Worm (Caenorhabditis elegans) whole organism, early embryonic: ENCODE results near the gene Y24D9B.1.

Source experiments
- F13C5.2 ChIP-seq: sonication (generic microtip); optimal IDR thresholded peaks from 2 replicates; lab custom pipeline; 2017; ENCODE audit warnings: mild to moderate bottlenecking, missing genetic modification characterization, inconsistent platforms, missing compliant biosample characterization
- aly-1 ChIP-seq: sonication (generic microtip); optimal IDR thresholded peaks from 2 replicates; lab custom pipeline; 2016; ENCODE audit warnings: missing genetic modification characterization, missing compliant biosample characterization
- flt-1 ChIP-seq: fragments of 200-800 bp; sonication (Bioruptor generic); IDR thresholded peaks from 2 replicates; pipeline ENCODE4 v1.3.6; 2022; ENCODE audit warnings: missing genetic modification characterization, missing compliant biosample characterization
- hmbx-1 ChIP-seq: sonication (generic microtip); optimal IDR thresholded peaks from 2 replicates; lab custom pipeline; 2016; ENCODE audit warnings: mild to moderate bottlenecking, missing genetic modification characterization, missing compliant biosample characterization
- pes-1 ChIP-seq: fragments of 200-800 bp; sonication (Bioruptor generic); IDR thresholded peaks from 2 replicates; pipeline ENCODE4 v1.3.6; 2022; ENCODE audit warnings: missing genetic modification reagents, missing genetic modification characterization, missing compliant biosample characterization
- tbx-37 ChIP-seq: fragments of 200-800 bp; sonication (Bioruptor generic); conservative IDR thresholded peaks from 2 replicates; pipeline ENCODE4 v1.3.6; 2022; ENCODE audit warnings: missing genetic modification reagents, missing genetic modification characterization, missing compliant biosample characterization
- tra-4 ChIP-seq: sonication (generic microtip); optimal IDR thresholded peaks from 2 replicates; lab custom pipeline; 2017; ENCODE audit warnings: missing genetic modification characterization, missing compliant biosample characterization

ce11 chrIV:4319473-4319872 lies 2.3 kb downstream of the Y24D9B.1 start:
- TF ChIP-seq hmbx-1 (tag; lab: Kevin White, UChicago) (no peak), aly-1 (tag; lab: Kevin White, UChicago) (no peak), tbx-37 (GFP tag; lab: Robert Waterston, UW) (no peak), flt-1 (GFP tag; lab: Robert Waterston, UW) (no peak), F13C5.2 (tag; lab: Kevin White, UChicago) (no peak), pes-1 (GFP tag; lab: Robert Waterston, UW) (no peak), tra-4 (no peak)
